Worm (Caenorhabditis elegans): ENCODE data around the gene srv-10.

- TF ChIP-seq F49E8.2 (tag; optimal IDR thresholded peaks at IDR 0.05; ENCODE audit: insufficient read depth) (no peak), madf-10 (tag; optimal IDR thresholded peaks at IDR 0.05) (no peak)
Measured at ce11 chrV:13406032-13406431, 17.7 kb upstream of the srv-10 start, which contains the start of gene cutl-1.

Measured in whole organism, young adult.